Worm (Caenorhabditis elegans) whole organism, L4/young adult: ENCODE data around the gene K09D9.3.

Experiments
- W03F9.2 ChIP-seq: fragments of 150-350 bp; optimal IDR thresholded peaks from 2 replicates; lab custom pipeline; 2014; ENCODE audit warnings: missing biosample characterization, missing genetic modification characterization
- dao-5 ChIP-seq: sonication (generic microtip); optimal IDR thresholded peaks from 2 replicates; lab custom pipeline; 2016; ENCODE audit warnings: missing genotype, missing genetic modification characterization, moderate library complexity, missing compliant biosample characterization
- him-1 ChIP-seq: sonication (generic microtip); optimal IDR thresholded peaks from 2 replicates; lab custom pipeline; 2016; ENCODE audit warnings: missing genotype, missing genetic modification reagents, missing genetic modification characterization, missing compliant biosample characterization

K09D9.3 gene

DNA sequence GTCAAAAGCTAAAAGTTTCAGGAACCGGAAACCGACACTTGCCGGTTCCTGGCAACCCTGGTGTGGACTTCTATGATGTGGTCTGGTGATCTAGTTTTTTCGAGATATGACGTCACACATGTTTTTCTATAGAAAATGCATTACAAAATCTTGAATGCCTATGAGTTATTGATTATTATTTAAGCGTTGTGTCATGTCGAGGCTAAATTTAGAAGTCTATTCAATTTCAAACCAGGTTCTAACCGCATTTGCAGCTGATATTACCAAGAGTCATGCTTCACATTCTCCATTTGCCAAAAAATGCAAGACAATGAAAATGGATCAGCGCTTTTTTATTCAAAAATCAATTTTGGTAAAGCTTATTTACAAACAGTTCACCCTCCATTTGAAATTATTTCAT is at the start of gene K09D9.3:
Gene K09D9.3 (plus strand): TSS at position 301 of the 400 bp plus-strand sequence.
- TF ChIP-seq dao-5 (tag; lab: Kevin White, UChicago) (no peak), him-1 (tag; lab: Kevin White, UChicago) (no peak), W03F9.2 (tag; lab: Kevin White, UChicago) (no peak)

DNA sequence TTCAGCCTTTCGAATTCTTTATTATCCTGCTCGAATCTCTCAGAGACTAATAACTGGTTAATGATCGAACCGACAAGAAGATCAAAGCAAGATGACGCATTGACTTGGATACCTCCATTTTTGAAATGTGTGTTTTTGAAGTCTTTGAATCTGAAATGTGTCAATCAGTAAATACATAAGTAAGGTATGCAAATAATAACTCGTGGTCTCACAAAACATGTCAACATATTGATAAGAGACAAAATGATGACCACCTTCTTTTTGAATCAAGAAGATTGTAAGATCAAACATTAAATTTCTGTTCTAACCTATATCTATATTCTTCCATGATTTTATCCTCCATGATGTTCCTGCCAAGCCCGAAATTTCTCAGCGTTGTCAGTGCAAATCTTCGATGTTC is 49.6 kb upstream of the K09D9.3 start:
- TF ChIP-seq W03F9.2 (tag; lab: Kevin White, UChicago): no peak
- no peak for TF ChIP-seq him-1 (tag; lab: Kevin White, UChicago)
- TF ChIP-seq dao-5 (tag; lab: Kevin White, UChicago): no peak

DNA sequence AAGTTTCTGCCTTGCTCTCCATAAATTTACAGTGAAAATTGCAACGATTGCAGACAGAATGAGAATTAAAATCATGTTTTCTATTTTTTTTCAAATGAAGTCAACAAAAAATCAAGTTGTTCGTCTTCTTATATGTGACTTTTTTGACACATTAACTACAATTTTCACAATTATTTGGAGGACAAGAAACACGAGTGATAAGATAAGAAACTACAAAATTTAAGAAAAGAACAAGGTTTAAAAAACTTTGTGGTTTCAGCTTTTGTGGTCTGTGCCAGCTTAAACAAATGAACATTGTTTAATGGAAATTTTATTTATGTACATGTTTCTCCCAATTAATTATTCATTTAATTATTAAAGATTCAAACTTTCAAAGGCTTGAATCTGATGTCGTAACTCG is 48.9 kb upstream of the K09D9.3 start, which contains the start of gene cyp-34A9:
Gene cyp-34A9 (minus strand): TSS at position 131 of the 400 bp plus-strand sequence.
- TF ChIP-seq him-1 (tag; lab: Kevin White, UChicago) (no peak), W03F9.2 (tag; lab: Kevin White, UChicago) (no peak), dao-5 (tag; lab: Kevin White, UChicago) (no peak)

DNA sequence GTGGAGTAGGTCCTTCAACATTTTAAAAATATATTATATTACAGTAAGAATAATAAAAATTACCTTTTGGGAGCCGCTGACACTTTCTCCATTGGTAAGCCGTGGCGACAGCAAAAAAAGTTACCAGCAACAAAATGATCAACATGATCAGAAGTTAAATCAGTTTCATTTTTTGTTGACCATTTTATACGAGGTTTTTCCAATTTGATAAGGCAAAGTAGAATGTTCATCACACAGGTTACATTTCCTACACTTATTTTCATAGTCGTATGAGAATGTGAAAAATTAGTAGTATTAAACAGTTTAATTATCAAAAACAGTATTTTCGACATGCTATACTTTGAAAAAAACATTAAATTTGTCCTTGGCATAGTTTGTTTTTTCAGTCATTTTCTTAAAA is 46.4 kb upstream of the K09D9.3 start, which contains the start of gene cyp-34A10:
Gene cyp-34A10 (minus strand): TSS at position 146 of the 400 bp plus-strand sequence.
- TF ChIP-seq him-1 (tag; lab: Kevin White, UChicago): no peak
- TF ChIP-seq dao-5 (tag; lab: Kevin White, UChicago): no peak
- no peak for TF ChIP-seq W03F9.2 (tag; lab: Kevin White, UChicago)

DNA sequence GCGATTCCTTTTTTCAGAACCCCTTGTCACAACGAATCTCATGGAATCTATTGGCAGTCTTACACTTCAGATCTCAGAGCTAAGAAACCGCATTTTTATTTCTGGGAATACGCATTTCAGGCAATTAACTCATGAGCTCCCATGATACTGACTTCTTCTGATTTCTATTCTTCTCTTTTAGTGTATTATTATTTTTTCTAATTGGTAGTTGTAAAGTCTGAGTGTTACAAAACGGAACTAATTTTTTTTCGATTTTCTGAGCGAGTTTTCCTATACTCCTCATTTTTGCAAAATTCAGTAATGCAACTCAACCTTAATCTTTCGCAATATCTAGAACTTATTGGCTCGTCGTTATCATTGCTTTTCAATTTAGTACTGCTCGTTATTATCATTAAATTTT is 44.9 kb upstream of the K09D9.3 start, which contains the start of gene str-82:
Gene str-82 (plus strand): TSS at position 301 of the 400 bp plus-strand sequence.
- TF ChIP-seq W03F9.2 (tag; lab: Kevin White, UChicago): no peak
- no peak for TF ChIP-seq him-1 (tag; lab: Kevin White, UChicago)
- TF ChIP-seq dao-5 (tag; lab: Kevin White, UChicago): no peak

DNA sequence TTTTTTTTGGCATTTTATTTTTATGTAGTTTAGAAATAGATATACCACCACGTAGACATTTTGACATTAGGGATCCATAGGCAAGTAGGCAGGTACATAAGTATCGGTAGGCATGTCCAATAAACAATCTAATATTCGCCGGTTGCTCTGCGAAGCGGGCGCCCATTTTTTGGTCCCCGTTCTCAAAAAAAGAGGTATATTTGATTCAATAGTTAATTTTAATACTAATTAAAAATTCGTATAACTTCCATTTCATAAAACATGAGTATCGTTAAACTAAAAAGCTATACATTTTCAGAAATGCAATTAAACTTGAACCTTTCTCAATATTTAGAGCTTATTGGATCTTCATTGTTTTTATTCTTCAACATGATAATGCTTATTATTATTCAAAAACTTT is 42.3 kb upstream of the K09D9.3 start, which contains the start of gene str-83:
Gene str-83 (plus strand): TSS at position 301 of the 400 bp plus-strand sequence.
- TF ChIP-seq him-1 (tag; lab: Kevin White, UChicago): no peak

DNA sequence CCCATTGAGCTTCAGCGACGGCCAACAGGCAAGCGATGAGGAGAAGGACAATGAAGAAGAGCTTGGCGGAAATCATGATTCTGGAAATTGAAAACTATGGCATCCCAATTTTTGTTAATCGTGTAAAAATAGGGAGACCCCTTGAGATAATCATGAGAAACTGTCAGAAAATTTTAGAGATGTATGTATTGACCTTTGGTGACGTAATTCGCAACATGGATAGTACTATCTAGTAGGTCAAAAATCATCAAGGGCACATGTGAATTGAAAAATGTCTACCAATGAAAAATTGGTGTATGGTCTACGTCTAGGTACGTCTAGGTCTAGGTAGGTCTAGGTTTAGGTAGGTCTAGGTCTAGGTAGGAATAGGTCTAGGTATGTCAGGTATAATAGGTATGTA is 40.2 kb upstream of the K09D9.3 start, which contains the start of gene nlp-34:
Gene nlp-34 (minus strand): TSS at position 82 of the 400 bp plus-strand sequence.
- TF ChIP-seq dao-5 (tag; lab: Kevin White, UChicago) (no peak), W03F9.2 (tag; lab: Kevin White, UChicago) (no peak), him-1 (tag; lab: Kevin White, UChicago) (no peak)

DNA sequence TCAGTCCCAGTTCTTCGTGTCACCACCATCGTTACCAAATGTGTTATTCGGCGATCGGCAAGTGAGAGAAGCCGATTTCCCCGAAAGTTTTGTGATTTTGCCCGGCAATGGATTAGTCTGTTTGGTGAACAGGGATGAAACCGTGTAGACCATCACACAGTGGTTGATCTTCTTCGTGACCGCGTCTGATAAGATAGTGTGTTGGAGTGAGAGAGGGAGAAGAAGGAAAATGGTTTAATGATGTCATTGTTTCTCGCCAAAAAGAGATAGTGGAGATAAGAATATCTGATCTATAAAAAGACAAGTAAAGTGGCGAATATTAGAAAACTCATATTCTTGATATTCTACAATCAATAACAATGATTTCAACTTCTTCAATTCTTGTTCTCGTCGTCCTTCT is 39.5 kb upstream of the K09D9.3 start, which contains the start of gene nlp-31:
Gene nlp-31 (plus strand): TSS at position 237 of the 400 bp plus-strand sequence.
- TF ChIP-seq W03F9.2 (tag; lab: Kevin White, UChicago) (no peak), dao-5 (tag; lab: Kevin White, UChicago) (no peak), him-1 (tag; lab: Kevin White, UChicago) (no peak)

DNA sequence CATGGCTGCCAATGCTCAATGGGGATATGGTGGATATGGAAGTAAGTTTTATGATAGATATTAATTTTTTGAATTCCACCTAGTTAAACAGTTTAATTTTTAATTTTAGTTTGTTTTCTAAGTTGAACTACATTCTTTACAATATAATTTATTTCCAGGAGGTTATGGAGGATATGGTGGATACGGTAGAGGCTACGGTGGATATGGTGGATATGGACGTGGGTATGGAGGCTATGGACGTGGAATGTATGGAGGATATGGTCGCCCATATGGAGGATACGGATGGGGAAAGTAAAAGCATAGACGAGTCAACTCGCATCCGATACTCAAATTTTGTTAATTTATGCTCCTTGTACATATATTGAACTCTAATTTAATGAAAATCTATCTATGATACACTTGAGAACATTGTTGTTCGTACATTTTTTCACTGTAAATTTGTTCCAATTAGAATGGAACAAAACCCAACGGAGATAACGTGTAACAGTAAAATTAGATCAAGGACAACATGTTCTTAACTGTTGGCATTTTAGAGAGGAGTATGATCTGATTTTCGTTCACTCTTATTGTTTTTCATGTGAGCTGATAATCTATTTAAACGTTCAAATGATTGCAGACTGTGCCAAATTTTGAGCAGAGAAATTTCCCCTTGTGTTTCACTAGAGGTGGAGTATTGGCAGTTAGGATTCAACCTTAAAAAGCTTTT is 38.9 kb upstream of the K09D9.3 start:
- TF ChIP-seq dao-5 (tag; lab: Kevin White, UChicago) (no peak), W03F9.2 (tag; lab: Kevin White, UChicago) (no peak), him-1 (tag; lab: Kevin White, UChicago) (no peak)

DNA sequence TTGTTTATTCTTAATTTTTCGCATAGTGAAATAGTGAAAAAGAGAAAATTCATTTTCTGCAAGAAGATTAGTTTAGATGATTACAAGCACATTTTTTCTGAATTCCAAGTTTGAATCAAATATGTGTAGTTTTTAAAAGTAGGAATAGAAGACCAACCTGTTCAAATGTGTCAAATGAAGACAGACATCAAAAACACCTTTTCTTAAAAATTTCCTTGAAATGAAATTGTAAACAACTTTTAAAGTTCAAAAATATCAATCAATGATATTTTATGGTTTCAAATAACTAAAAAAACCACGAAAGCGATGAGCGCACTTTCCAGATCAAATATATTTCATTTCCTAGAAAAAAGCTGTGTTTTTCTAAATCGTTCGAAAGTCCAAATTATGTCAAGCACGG is 37.6 kb upstream of the K09D9.3 start, which contains the start of gene nlp-30:
Gene nlp-30 (plus strand): TSS at position 301 of the 400 bp plus-strand sequence.
- TF ChIP-seq W03F9.2 (tag; lab: Kevin White, UChicago) (no peak), dao-5 (tag; lab: Kevin White, UChicago) (no peak), him-1 (tag; lab: Kevin White, UChicago) (no peak)

DNA sequence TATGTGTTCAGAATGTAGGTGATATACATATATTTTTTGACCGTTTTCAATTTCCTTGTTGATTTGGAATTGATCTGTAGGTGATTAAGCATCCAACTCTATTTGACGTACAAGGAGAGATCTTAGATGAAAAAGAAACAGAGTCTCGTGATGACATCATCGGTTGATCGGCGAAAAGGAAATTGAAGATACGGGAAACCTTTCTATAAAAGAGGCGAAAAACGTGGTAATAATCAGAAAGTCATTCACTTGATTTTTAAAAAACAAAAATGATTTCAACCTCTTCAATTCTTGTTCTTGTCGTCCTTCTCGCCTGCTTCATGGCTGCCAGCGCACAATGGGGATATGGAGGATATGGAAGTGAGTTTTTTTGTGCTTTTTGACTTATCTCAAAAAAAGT is 35.1 kb upstream of the K09D9.3 start, which contains the start of gene nlp-29:
Gene nlp-29 (plus strand): TSS at position 248 of the 400 bp plus-strand sequence.
- TF ChIP-seq W03F9.2 (tag; lab: Kevin White, UChicago) (no peak), him-1 (tag; lab: Kevin White, UChicago) (no peak), dao-5 (tag; lab: Kevin White, UChicago) (no peak)

DNA sequence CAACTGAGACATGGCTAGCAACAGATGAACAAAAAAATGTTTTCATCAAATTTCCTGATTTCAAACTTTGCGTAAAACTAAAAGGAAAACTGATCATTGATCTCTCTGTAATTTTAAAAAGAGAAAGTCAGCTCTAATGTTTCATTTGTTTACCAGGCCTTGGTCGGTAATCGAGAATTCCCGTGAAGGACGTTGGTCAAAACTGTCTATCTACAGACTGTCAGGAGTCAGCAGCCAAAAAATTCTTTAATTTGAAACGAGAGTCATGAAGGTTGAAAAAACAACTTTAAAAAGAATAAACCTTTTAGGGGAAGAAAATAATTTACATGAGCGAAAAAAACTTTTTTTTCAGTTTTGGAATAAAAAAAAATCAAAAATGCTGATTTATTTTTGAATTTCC is 34.2 kb upstream of the K09D9.3 start:
- TF ChIP-seq dao-5 (tag; lab: Kevin White, UChicago): no peak
- TF ChIP-seq him-1 (tag; lab: Kevin White, UChicago): no peak
- no peak for TF ChIP-seq W03F9.2 (tag; lab: Kevin White, UChicago)

DNA sequence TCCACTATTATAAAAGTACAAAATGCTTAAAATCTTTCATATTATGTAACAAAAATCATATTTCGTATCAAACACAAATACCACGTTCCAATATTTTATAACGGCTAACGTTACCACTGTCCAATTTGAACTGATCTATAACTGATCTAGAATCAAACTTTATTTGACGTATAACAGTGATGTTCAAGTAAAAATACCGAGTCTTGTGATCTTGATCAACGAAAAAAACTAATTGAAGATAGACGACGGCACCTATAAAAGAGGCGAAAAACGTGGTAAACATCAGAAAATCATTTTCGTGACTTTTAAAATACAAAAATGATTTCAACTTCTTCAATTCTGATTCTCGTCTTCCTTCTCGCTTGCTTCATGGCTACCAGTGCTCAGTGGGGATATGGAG is 31.7 kb upstream of the K09D9.3 start, which contains the start of gene nlp-28:
Gene nlp-28 (plus strand): TSS at position 285 of the 400 bp plus-strand sequence.
- TF ChIP-seq him-1 (tag; lab: Kevin White, UChicago) (no peak), W03F9.2 (tag; lab: Kevin White, UChicago) (no peak), dao-5 (tag; lab: Kevin White, UChicago) (no peak)
